Worm (Caenorhabditis elegans): ENCODE results near the gene cnx-1.
A peak's percentile ranks its signal among the peaks of the same experiment; 100 is the strongest.

Gene cnx-1

ce11 chrIII:9824330-9824934, 7.5 kb upstream of the cnx-1 start, which contains the start of gene lin-52 (continued):
- TF ChIP-seq cebp-1 (GFP tag; IDR thresholded peaks at IDR 0.05) (0 out of 2 replicates have a peak, but pooled peaks have one; percentile 24), cebp-1 (tag; optimal IDR thresholded peaks at IDR 0.05) (peak; percentile 71), gei-17 (GFP tag; optimal IDR thresholded peaks at IDR 0.05) (peak; percentile 17), F57C9.4 (tag; optimal IDR thresholded peaks at IDR 0.05) (no peak), nhr-27 (tag; optimal IDR thresholded peaks at IDR 0.05) (no peak), ama-1 (optimal IDR thresholded peaks at IDR 0.05) (peak; percentile 79), ama-1 (GFP tag; optimal IDR thresholded peaks at IDR 0.05) (peak in 1 of 2 experiments; percentile 8), hsf-1 (GFP tag; IDR thresholded peaks at IDR 0.05) (peak; percentile 71; the same call in 1 of the 2 replicates), nhr-120 (GFP tag; IDR thresholded peaks at IDR 0.05) (0 out of 2 replicates have a peak, but pooled peaks have one; percentile 34), F39B2.1 (GFP tag; IDR thresholded peaks at IDR 0.05) (0 out of 2 replicates have a peak, but pooled peaks have one; percentile 60), madf-3 (GFP tag; IDR thresholded peaks at IDR 0.05) (peak; percentile 49; the same call in 1 of the 2 replicates), him-1 (tag; optimal IDR thresholded peaks at IDR 0.05) (peak; percentile 9), lin-40 (tag; optimal IDR thresholded peaks at IDR 0.05) (peak; percentile 24), fkh-3 (tag; optimal IDR thresholded peaks at IDR 0.05) (peak; percentile 13), Y53F4B.3 (GFP tag; IDR thresholded peaks at IDR 0.05) (no peak), ztf-26 (tag; optimal IDR thresholded peaks at IDR 0.05) (peak; percentile 46), egl-44 (GFP tag; IDR thresholded peaks at IDR 0.05) (no peak), repo-1 (tag; optimal IDR thresholded peaks at IDR 0.05) (peak; percentile 83), chd-7 (tag; optimal IDR thresholded peaks at IDR 0.05) (peak; percentile 64), ztf-18 (tag; optimal IDR thresholded peaks at IDR 0.05) (no peak), ceh-91 (GFP tag; IDR thresholded peaks at IDR 0.05) (0 out of 2 replicates have a peak, but pooled peaks have one; percentile 36), ZK185.1 (tag; optimal IDR thresholded peaks at IDR 0.05; ENCODE audit: poor library complexity, severe bottlenecking) (peak; percentile 69), hlh-12 (tag; optimal IDR thresholded peaks at IDR 0.05) (no peak)

ce11 chrIII:9823748-9824147, 6.8 kb upstream of the cnx-1 start:
- TF ChIP-seq F33H1.4 (GFP tag; IDR thresholded peaks at IDR 0.05): no peak
- TF ChIP-seq lag-1 (GFP tag; IDR thresholded peaks at IDR 0.05): no peak
- TF ChIP-seq snpc-1.1 (tag; optimal IDR thresholded peaks at IDR 0.05; ENCODE audit: insufficient read depth): no peak
- TF ChIP-seq F52B5.7 (tag; optimal IDR thresholded peaks at IDR 0.05): no peak
- no peak for TF ChIP-seq unc-130 (GFP tag; optimal IDR thresholded peaks at IDR 0.05)
- TF ChIP-seq rcor-1 (GFP tag; IDR thresholded peaks at IDR 0.05): no peak
- no peak for TF ChIP-seq sptf-2 (GFP tag; optimal IDR thresholded peaks at IDR 0.05)
- no peak for TF ChIP-seq mcd-1 (GFP tag; IDR thresholded peaks at IDR 0.05)
- no peak for TF ChIP-seq ztf-26 (tag; optimal IDR thresholded peaks at IDR 0.05)

DNA sequence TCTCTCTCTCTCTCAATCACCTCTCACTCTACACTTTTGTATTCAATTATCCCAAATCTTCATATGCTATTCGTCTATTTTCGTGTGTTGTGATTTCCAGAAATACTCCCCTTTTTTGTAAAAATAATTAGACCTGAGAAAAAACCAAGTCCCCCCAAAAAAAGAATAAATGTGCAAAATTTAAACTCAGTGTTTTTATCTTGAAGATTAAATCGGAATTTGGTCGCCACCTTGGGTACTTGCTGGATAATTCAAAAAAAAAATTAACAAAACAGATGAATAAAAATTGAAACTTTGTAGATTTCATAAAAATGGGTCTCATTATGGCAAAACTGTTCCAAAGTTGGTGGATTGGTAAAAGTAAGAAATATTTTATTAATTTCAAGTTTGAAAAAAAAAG, 6.0 kb upstream of the cnx-1 start, which contains the start of gene arl-5:
Gene arl-5 (plus strand): TSS at position 301 of the 400 bp plus-strand sequence.
- no peak for TF ChIP-seq hmg-1.2 (GFP tag; IDR thresholded peaks at IDR 0.05)
- TF ChIP-seq nfya-2 (GFP tag; IDR thresholded peaks at IDR 0.05): no peak
- TF ChIP-seq B0019.2 (GFP tag; conservative IDR thresholded peaks at IDR 0.05): no peak
- no peak for TF ChIP-seq athp-1 (tag; optimal IDR thresholded peaks at IDR 0.05)
- TF ChIP-seq mel-28 (tag; optimal IDR thresholded peaks at IDR 0.05; ENCODE audit: borderline replicate concordance): no peak

Measured in whole organism, young adult.